Worm (Caenorhabditis elegans) whole organism, mixed stage, embryonic: ENCODE data around the gene ver-3.

Experiments
- blmp-1 ChIP-seq: fragments of 150-350 bp; optimal IDR thresholded peaks from 2 replicates; lab custom pipeline; 2014; ENCODE audit warnings: missing biosample characterization, missing genetic modification characterization
- ceh-43 ChIP-seq: fragments of 200-800 bp; sonication (Bioruptor generic); optimal IDR thresholded peaks from 2 replicates; lab custom pipeline; 2018; ENCODE audit warnings: mild to moderate bottlenecking, missing genetic modification characterization, moderate library complexity, missing compliant biosample characterization
- flh-1 ChIP-seq: fragments of 200-800 bp; sonication (Bioruptor generic); optimal IDR thresholded peaks from 2 replicates; lab custom pipeline; 2018; ENCODE audit warnings: mild to moderate bottlenecking, missing genetic modification characterization, moderate library complexity, missing compliant biosample characterization
- lin-13 ChIP-seq: fragments of 150-350 bp; optimal IDR thresholded peaks from 2 replicates; lab custom pipeline; 2014; ENCODE audit warnings: missing biosample characterization, missing genetic modification characterization
- lsy-2 ChIP-seq: fragments of 150-350 bp; optimal IDR thresholded peaks from 2 replicates; lab custom pipeline; 2014; ENCODE audit warnings: missing biosample characterization, missing genetic modification characterization
- nhr-2 ChIP-seq: fragments of 150-350 bp; optimal IDR thresholded peaks from 2 replicates; lab custom pipeline; 2014; ENCODE audit warnings: missing biosample characterization, missing genetic modification characterization
- nhr-237 ChIP-seq: fragments of 150-350 bp; optimal IDR thresholded peaks from 2 replicates; lab custom pipeline; 2014; ENCODE audit warnings: missing biosample characterization, missing genetic modification characterization
- nhr-28 ChIP-seq: fragments of 150-350 bp; optimal IDR thresholded peaks from 2 replicates; lab custom pipeline; 2014; ENCODE audit warnings: missing biosample characterization, missing genetic modification characterization
- nhr-76 ChIP-seq: sonication (generic microtip); optimal IDR thresholded peaks from 2 replicates; lab custom pipeline; 2017; ENCODE audit warnings: missing biosample characterization, missing genetic modification characterization
- snpc-4 ChIP-seq: fragments of 150-350 bp; optimal IDR thresholded peaks from 2 replicates; lab custom pipeline; 2014; ENCODE audit warnings: missing biosample characterization, missing genetic modification characterization
- unc-39 ChIP-seq: fragments of 150-350 bp; optimal IDR thresholded peaks from 2 replicates; lab custom pipeline; 2014; ENCODE audit warnings: missing biosample characterization, missing genetic modification characterization
- unc-62 ChIP-seq: fragments of 150-350 bp; optimal IDR thresholded peaks from 2 replicates; lab custom pipeline; 2014; ENCODE audit warnings: missing biosample characterization, missing genetic modification reagents, missing genetic modification characterization
- ztf-11 ChIP-seq: fragments of 150-350 bp; optimal IDR thresholded peaks from 2 replicates; lab custom pipeline; 2014; ENCODE audit warnings: missing biosample characterization, missing genetic modification characterization

DNA sequence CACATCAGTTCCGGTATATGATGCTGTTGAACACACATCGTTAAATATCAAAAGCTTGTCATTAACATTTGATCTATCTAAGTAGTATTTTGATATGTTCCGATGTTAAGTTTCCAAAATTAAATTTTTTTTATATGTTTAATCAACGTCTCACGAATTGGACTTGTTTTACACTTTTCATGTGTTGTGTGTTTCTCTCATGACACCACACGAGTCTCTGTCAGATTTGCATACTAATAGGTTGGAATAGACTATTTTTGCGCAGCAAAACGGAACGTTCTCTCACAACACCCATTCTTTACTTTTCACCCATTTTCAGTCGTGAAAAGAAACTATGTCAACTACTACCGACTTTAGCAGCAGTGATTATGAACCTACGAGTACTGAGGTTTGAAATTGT lies 21.6 kb upstream of the ver-3 start, which contains the start of gene K09C8.8:
- TF ChIP-seq ceh-43 (GFP tag; lab: Kevin White, UChicago) (no peak), lin-13 (no peak), ztf-11 (tag; lab: Kevin White, UChicago) (no peak), unc-39 (tag; lab: Kevin White, UChicago) (no peak), nhr-28 (tag; lab: Kevin White, UChicago) (no peak), nhr-237 (tag; lab: Kevin White, UChicago) (no peak), snpc-4 (no peak), flh-1 (GFP tag; lab: Kevin White, UChicago) (no peak), nhr-2 (tag; lab: Kevin White, UChicago) (no peak), unc-62 (GFP tag; lab: Kevin White, UChicago) (no peak), lsy-2 (tag; lab: Kevin White, UChicago) (no peak), blmp-1 (no peak), nhr-76 (tag; lab: Kevin White, UChicago) (no peak)
